Worm (Caenorhabditis elegans) whole organism, L4 larva: Measurements from ENCODE around the gene ZK180.7.

Experiments
- F10B5.3 ChIP-seq: sonication (generic microtip); optimal IDR thresholded peaks from 2 replicates; lab custom pipeline; 2016; ENCODE audit warnings: mild to moderate bottlenecking, missing genetic modification characterization, missing compliant biosample characterization
- R02D3.7 ChIP-seq: fragments of 150-350 bp; sonication (generic microtip); optimal IDR thresholded peaks from 3 replicates; lab custom pipeline; 2014; ENCODE audit warnings: missing biosample characterization, missing genetic modification characterization
- Y5F2A.4 ChIP-seq: fragments of 200-800 bp; sonication (Bioruptor generic); optimal IDR thresholded peaks from 2 replicates; lab custom pipeline; 2018; ENCODE audit warnings: mild to moderate bottlenecking, missing genetic modification characterization, missing compliant biosample characterization
- attf-4 ChIP-seq: sonication (generic microtip); optimal IDR thresholded peaks from 3 replicates; lab custom pipeline; 2017; ENCODE audit warnings: missing biosample characterization, missing genetic modification characterization
- ceh-28 ChIP-seq: fragments of 150-350 bp; optimal IDR thresholded peaks from 2 replicates; lab custom pipeline; 2014; ENCODE audit warnings: missing biosample characterization, missing genetic modification reagents, missing genetic modification characterization
- ceh-44 ChIP-seq: fragments of 200-800 bp; sonication (Bioruptor generic); IDR thresholded peaks from 2 replicates; pipeline ENCODE4 v1.3.6; 2022; ENCODE audit warnings: missing genetic modification reagents, missing genetic modification characterization, missing compliant biosample characterization
- ceh-82 ChIP-seq: sonication (generic microtip); optimal IDR thresholded peaks from 2 replicates; lab custom pipeline; 2017; ENCODE audit warnings: missing biosample characterization, missing genetic modification characterization
- cey-2 ChIP-seq: sonication (generic microtip); optimal IDR thresholded peaks from 3 replicates; lab custom pipeline; 2017; ENCODE audit warnings: missing genetic modification characterization, mild to moderate bottlenecking, missing compliant biosample characterization, antibody characterized with exemption, borderline replicate concordance; ENCODE audit not compliant: insufficient read depth
- ctbp-1 ChIP-seq: fragments of 200-800 bp; sonication (Bioruptor generic); IDR thresholded peaks from 2 replicates; pipeline ENCODE4 v1.3.6; 2022; ENCODE audit warnings: missing genetic modification reagents, missing genetic modification characterization, missing compliant biosample characterization
- daf-16 ChIP-seq, 3 experiments: sonication (generic microtip); optimal IDR thresholded peaks; 2 replicates each; lab custom pipeline; 2016 to 2017; ENCODE audit warnings: missing genetic modification characterization in 3 of 3, missing genetic modification reagents in 3 of 3, mild to moderate bottlenecking in 2 of 3, missing compliant biosample characterization in 2 of 3, missing biosample characterization in 1 of 3, moderate library complexity in 1 of 3
- daf-19 ChIP-seq: fragments of 200-800 bp; sonication (Bioruptor generic); conservative IDR thresholded peaks from 2 replicates; pipeline ENCODE4 v1.3.6; 2022; ENCODE audit warnings: missing genetic modification characterization, missing compliant biosample characterization
- daf-8 ChIP-seq: fragments of 200-800 bp; sonication (Bioruptor generic); IDR thresholded peaks from 2 replicates; pipeline ENCODE4 v1.3.6; 2022; ENCODE audit warnings: missing genetic modification characterization, missing compliant biosample characterization
- dmd-6 ChIP-seq: fragments of 200-800 bp; sonication (Bioruptor generic); IDR thresholded peaks from 2 replicates; pipeline ENCODE4 v1.3.6; 2022; ENCODE audit warnings: missing genetic modification reagents, missing genetic modification characterization, missing compliant biosample characterization
- dmd-8 ChIP-seq: fragments of 200-800 bp; sonication (Bioruptor generic); IDR thresholded peaks from 2 replicates; pipeline ENCODE4 v1.3.6; 2022; ENCODE audit warnings: missing genetic modification characterization, missing compliant biosample characterization
- dmd-9 ChIP-seq: fragments of 200-800 bp; sonication (Bioruptor generic); IDR thresholded peaks from 2 replicates; pipeline ENCODE4 v1.3.6; 2022; ENCODE audit warnings: missing genetic modification reagents, missing genetic modification characterization, missing compliant biosample characterization
- egl-27 ChIP-seq: sonication (generic microtip); optimal IDR thresholded peaks from 3 replicates; lab custom pipeline; 2017; ENCODE audit warnings: missing biosample characterization, missing genetic modification reagents, missing genetic modification characterization
- fos-1 ChIP-seq: fragments of 150-350 bp; optimal IDR thresholded peaks from 2 replicates; lab custom pipeline; 2014; ENCODE audit warnings: missing biosample characterization, missing genetic modification characterization
- gei-8 ChIP-seq: fragments of 200-800 bp; sonication (Bioruptor generic); optimal IDR thresholded peaks from 2 replicates; lab custom pipeline; 2018; ENCODE audit warnings: mild to moderate bottlenecking, missing genetic modification characterization, missing compliant biosample characterization
- hlh-30 ChIP-seq: sonication (generic microtip); optimal IDR thresholded peaks from 2 replicates; lab custom pipeline; 2017; ENCODE audit warnings: antibody characterized with exemption, mild to moderate bottlenecking, missing genetic modification characterization, missing compliant biosample characterization; ENCODE audit not compliant: insufficient read depth
- hmg-1.1 ChIP-seq: fragments of 200-800 bp; sonication (Bioruptor generic); IDR thresholded peaks from 2 replicates; pipeline ENCODE4 v1.3.6; 2022; ENCODE audit warnings: missing genetic modification reagents, missing genetic modification characterization, missing compliant biosample characterization
- lin-1 ChIP-seq: fragments of 200-800 bp; sonication (Bioruptor generic); IDR thresholded peaks from 2 replicates; pipeline ENCODE4 v1.3.6; 2022; ENCODE audit warnings: missing genetic modification reagents, missing genetic modification characterization, missing compliant biosample characterization
- lin-15B ChIP-seq: fragments of 150-350 bp; sonication (generic microtip); optimal IDR thresholded peaks from 3 replicates; lab custom pipeline; 2014; ENCODE audit warnings: missing biosample characterization, missing genetic modification characterization
- lin-38 ChIP-seq: fragments of 200-800 bp; sonication (Bioruptor generic); IDR thresholded peaks from 2 replicates; pipeline ENCODE4 v1.3.6; 2022; ENCODE audit warnings: missing genetic modification reagents, missing genetic modification characterization, missing compliant biosample characterization
- lin-39 ChIP-seq: fragments of 150-350 bp; optimal IDR thresholded peaks from 2 replicates; lab custom pipeline; 2014; ENCODE audit warnings: missing biosample characterization, missing genetic modification reagents, missing genetic modification characterization
- lir-3 ChIP-seq: sonication (generic microtip); optimal IDR thresholded peaks from 2 replicates; lab custom pipeline; 2016; ENCODE audit warnings: mild to moderate bottlenecking, missing genetic modification characterization, missing compliant biosample characterization
- lsy-2 ChIP-seq, 2 experiments: fragments of 150-350 bp in 1 of 2; sonication (generic microtip) in 1 of 2; optimal IDR thresholded peaks; 2 replicates each; lab custom pipeline; 2014 to 2017; ENCODE audit warnings: missing biosample characterization in 2 of 2, missing genetic modification characterization in 2 of 2
- mes-2 ChIP-seq: sonication (generic microtip); optimal IDR thresholded peaks from 2 replicates; lab custom pipeline; 2016; ENCODE audit warnings: missing genotype, mild to moderate bottlenecking, missing genetic modification characterization, missing compliant biosample characterization; ENCODE audit not compliant: poor library complexity, severe bottlenecking
- mxl-3 ChIP-seq: fragments of 200-800 bp; sonication (Bioruptor generic); optimal IDR thresholded peaks from 2 replicates; lab custom pipeline; 2018; ENCODE audit warnings: mild to moderate bottlenecking, missing genetic modification characterization, missing compliant biosample characterization
- nhr-102 ChIP-seq: sonication (generic microtip); optimal IDR thresholded peaks from 2 replicates; lab custom pipeline; 2016; ENCODE audit warnings: mild to moderate bottlenecking, missing genetic modification characterization, moderate library complexity, missing compliant biosample characterization
- nhr-11 ChIP-seq: fragments of 150-350 bp; optimal IDR thresholded peaks from 2 replicates; lab custom pipeline; 2014; ENCODE audit warnings: missing biosample characterization, missing genetic modification characterization
- nhr-25 ChIP-seq: sonication (generic microtip); optimal IDR thresholded peaks from 2 replicates; lab custom pipeline; 2017; ENCODE audit warnings: missing genetic modification characterization, mild to moderate bottlenecking, missing compliant biosample characterization, antibody characterized with exemption, moderate library complexity, borderline replicate concordance; ENCODE audit not compliant: insufficient read depth
- nhr-28 ChIP-seq: fragments of 150-350 bp; optimal IDR thresholded peaks from 2 replicates; lab custom pipeline; 2014; ENCODE audit warnings: missing biosample characterization, missing genetic modification characterization
- nhr-41 ChIP-seq: fragments of 200-800 bp; sonication (Bioruptor generic); IDR thresholded peaks from 2 replicates; pipeline ENCODE4 v1.3.6; 2022; ENCODE audit warnings: missing genetic modification reagents, missing genetic modification characterization, missing compliant biosample characterization
- nhr-42 ChIP-seq: fragments of 200-800 bp; sonication (Bioruptor generic); IDR thresholded peaks from 2 replicates; pipeline ENCODE4 v1.3.6; 2022; ENCODE audit warnings: missing genetic modification characterization, missing compliant biosample characterization
- nhr-76 ChIP-seq: fragments of 150-350 bp; optimal IDR thresholded peaks from 2 replicates; lab custom pipeline; 2014; ENCODE audit warnings: missing biosample characterization, missing genetic modification characterization
- nhr-77 ChIP-seq: fragments of 150-350 bp; optimal IDR thresholded peaks from 2 replicates; lab custom pipeline; 2014; ENCODE audit warnings: missing biosample characterization, missing genetic modification characterization
- sdz-12 ChIP-seq: fragments of 200-800 bp; sonication (Bioruptor generic); optimal IDR thresholded peaks from 2 replicates; lab custom pipeline; 2018; ENCODE audit warnings: mild to moderate bottlenecking, missing genetic modification characterization, missing compliant biosample characterization
- skn-1 ChIP-seq: fragments of 150-350 bp; optimal IDR thresholded peaks from 2 replicates; lab custom pipeline; 2014; ENCODE audit warnings: missing biosample characterization, missing genetic modification characterization
- snpc-1.2 ChIP-seq: fragments of 200-800 bp; sonication (Bioruptor generic); IDR thresholded peaks from 2 replicates; pipeline ENCODE4 v1.3.6; 2022; ENCODE audit warnings: missing genetic modification reagents, missing genetic modification characterization, missing compliant biosample characterization
- snpc-4 ChIP-seq: fragments of 150-350 bp; optimal IDR thresholded peaks from 2 replicates; lab custom pipeline; 2014; ENCODE audit warnings: missing biosample characterization, missing genetic modification characterization
- tag-97 ChIP-seq: fragments of 200-800 bp; sonication (Bioruptor generic); IDR thresholded peaks from 2 replicates; pipeline ENCODE4 v1.3.6; 2022; ENCODE audit warnings: missing genetic modification characterization, missing compliant biosample characterization
- tra-1 ChIP-seq: fragments of 200-800 bp; sonication (Bioruptor generic); IDR thresholded peaks from 2 replicates; pipeline ENCODE4 v1.3.6; 2022; ENCODE audit warnings: missing genetic modification reagents, missing genetic modification characterization, missing compliant biosample characterization
- unc-130 ChIP-seq: sonication (generic microtip); optimal IDR thresholded peaks from 2 replicates; lab custom pipeline; 2016; ENCODE audit warnings: missing genetic modification reagents, missing genetic modification characterization, missing compliant biosample characterization
- unc-62 ChIP-seq, 3 experiments: fragments of 150-350 bp in 1 of 3; sonication (generic microtip); optimal IDR thresholded peaks in 2 of 3; peaks in 1 of 3; 1 replicate in 1 of 3; 2 replicates in 2 of 3; lab custom pipeline; 2014 to 2017; ENCODE audit warnings: missing biosample characterization in 3 of 3, missing genetic modification characterization in 3 of 3, missing genetic modification reagents in 3 of 3, missing genotype in 1 of 3
- vab-7 ChIP-seq: fragments of 200-800 bp; sonication (Bioruptor generic); IDR thresholded peaks from 2 replicates; pipeline ENCODE4 v1.3.6; 2022; ENCODE audit warnings: missing genetic modification reagents, missing genetic modification characterization, missing compliant biosample characterization
- zfp-3 ChIP-seq: fragments of 200-800 bp; sonication (Bioruptor generic); conservative IDR thresholded peaks from 2 replicates; pipeline ENCODE4 v1.3.6; 2022; ENCODE audit warnings: missing genetic modification reagents, missing genetic modification characterization, missing compliant biosample characterization
- zip-2 ChIP-seq: fragments of 150-350 bp; optimal IDR thresholded peaks from 2 replicates; lab custom pipeline; 2014; ENCODE audit warnings: missing biosample characterization, missing genetic modification characterization

The ZK180.7 gene

DNA sequence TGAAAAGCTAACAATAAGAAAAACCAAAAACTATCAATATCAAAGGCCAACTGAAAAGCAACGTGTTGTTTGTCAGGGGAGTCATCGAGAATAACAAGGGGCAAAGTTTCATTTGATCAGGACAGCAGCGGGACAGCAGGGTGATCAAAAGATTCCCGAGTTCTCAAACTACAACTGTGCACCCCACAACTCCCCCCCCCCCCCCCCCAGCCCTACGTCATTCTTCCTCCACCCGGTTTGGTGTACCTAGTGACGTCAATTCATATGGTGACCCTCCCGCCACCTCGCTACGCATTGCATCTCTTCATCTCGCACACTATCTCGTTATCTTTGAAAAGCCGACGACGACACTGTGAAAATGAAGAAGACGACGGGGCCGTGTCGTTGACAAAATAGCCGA is 16.6 kb upstream of the ZK180.7 start (continued):
- TF ChIP-seq mxl-3 (peak; percentile 24), ceh-82 (no peak), lin-15B (tag; lab: Kevin White, UChicago) (no peak), nhr-102 (no peak), tag-97 (GFP tag; lab: Robert Waterston, UW) (no peak), nhr-42 (GFP tag; lab: Robert Waterston, UW) (no peak)

DNA sequence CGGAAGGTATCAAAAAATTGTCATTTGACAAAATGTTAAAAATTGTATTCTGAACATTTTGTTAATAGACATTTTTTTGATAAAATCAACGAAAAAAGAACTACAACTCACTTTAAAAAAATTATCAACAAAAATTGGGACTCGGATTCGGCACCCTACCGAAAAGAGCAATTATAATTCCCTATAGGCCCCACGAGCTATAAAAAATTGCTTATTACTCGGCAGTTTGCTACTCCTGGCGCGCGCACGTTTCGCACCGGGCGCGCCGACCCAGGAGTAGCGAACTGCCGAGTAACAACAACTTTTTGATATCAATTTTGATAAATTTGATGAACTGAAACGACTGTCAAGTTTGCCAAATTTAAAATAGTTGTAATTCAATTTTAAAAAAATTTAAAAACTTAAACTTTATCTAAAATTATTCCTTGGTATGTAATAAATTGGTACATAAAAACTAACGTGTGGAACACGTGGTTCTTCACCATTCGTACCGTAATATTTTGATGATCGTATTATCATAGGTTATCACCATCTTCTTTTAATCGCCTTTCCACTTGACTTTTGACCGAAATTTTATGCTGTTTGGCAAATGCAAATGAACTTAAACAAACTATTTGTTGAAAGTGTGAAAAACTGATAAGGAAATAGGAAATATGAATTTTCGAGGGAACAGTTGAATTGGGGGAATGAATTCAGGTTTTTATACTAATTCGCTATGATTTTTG is 14.8 kb upstream of the ZK180.7 start:
- TF ChIP-seq zfp-3 (GFP tag; lab: Robert Waterston, UW) (no peak), nhr-41 (GFP tag; lab: Robert Waterston, UW) (no peak), unc-62 (GFP tag; optimal IDR thresholded peaks at IDR 0.05 in 1 of 2; lab: Kevin White, UChicago) (no peak), unc-62 (tag; optimal IDR thresholded peaks at IDR 0.05; lab: Kevin White, UChicago) (no peak), fos-1 (tag; lab: Kevin White, UChicago) (no peak), lsy-2 (tag; optimal IDR thresholded peaks at IDR 0.05; lab: Kevin White, UChicago) (peak in 1 of 2 experiments; percentile 5), daf-19 (GFP tag; lab: Robert Waterston, UW) (no peak), R02D3.7 (no peak), dmd-8 (GFP tag; lab: Robert Waterston, UW) (no peak), nhr-102 (no peak), snpc-1.2 (GFP tag; lab: Robert Waterston, UW) (no peak), gei-8 (GFP tag; lab: Kevin White, UChicago) (no peak), daf-16 (GFP tag; optimal IDR thresholded peaks at IDR 0.05; lab: Kevin White, UChicago) (no peak), daf-16 (tag; optimal IDR thresholded peaks at IDR 0.05; lab: Kevin White, UChicago) (peak; percentile 47), Y5F2A.4 (no peak), hmg-1.1 (GFP tag; lab: Robert Waterston, UW) (no peak), lin-39 (tag; lab: Kevin White, UChicago) (no peak), dmd-6 (GFP tag; lab: Robert Waterston, UW) (0 out of 2 replicates have a peak, but pooled peaks have one; percentile 13), tra-1 (GFP tag; lab: Robert Waterston, UW) (0 out of 2 replicates have a peak, but pooled peaks have one; percentile 18), sdz-12 (GFP tag; lab: Kevin White, UChicago) (no peak), F10B5.3 (tag; lab: Kevin White, UChicago) (no peak), vab-7 (GFP tag; lab: Robert Waterston, UW) (no peak), hlh-30 (peak; percentile 47), nhr-77 (tag; lab: Kevin White, UChicago) (no peak), dmd-9 (no peak), lir-3 (tag; lab: Kevin White, UChicago) (no peak), lin-1 (GFP tag; lab: Robert Waterston, UW) (no peak), lin-38 (GFP tag; lab: Robert Waterston, UW) (no peak), nhr-42 (GFP tag; lab: Robert Waterston, UW) (no peak), cey-2 (tag; lab: Kevin White, UChicago) (no peak), nhr-28 (tag; lab: Kevin White, UChicago) (peak; percentile 39), daf-8 (no peak), zip-2 (no peak), ctbp-1 (GFP tag; lab: Robert Waterston, UW) (no peak), nhr-11 (tag; lab: Kevin White, UChicago) (no peak), snpc-4 (tag; lab: Kevin White, UChicago) (no peak), mes-2 (tag; lab: Kevin White, UChicago) (no peak), attf-4 (tag; lab: Kevin White, UChicago) (no peak), nhr-25 (no peak), ceh-82 (no peak), skn-1 (tag; lab: Kevin White, UChicago) (no peak), unc-130 (GFP tag; lab: Kevin White, UChicago) (no peak), ceh-28 (tag; lab: Kevin White, UChicago) (no peak), ceh-44 (GFP tag; lab: Robert Waterston, UW) (no peak), nhr-76 (tag; lab: Kevin White, UChicago) (no peak), egl-27 (tag; lab: Kevin White, UChicago) (no peak)
